Fruit fly (Drosophila melanogaster): ENCODE data around the gene CG4186.

The CG4186 gene

DNA sequence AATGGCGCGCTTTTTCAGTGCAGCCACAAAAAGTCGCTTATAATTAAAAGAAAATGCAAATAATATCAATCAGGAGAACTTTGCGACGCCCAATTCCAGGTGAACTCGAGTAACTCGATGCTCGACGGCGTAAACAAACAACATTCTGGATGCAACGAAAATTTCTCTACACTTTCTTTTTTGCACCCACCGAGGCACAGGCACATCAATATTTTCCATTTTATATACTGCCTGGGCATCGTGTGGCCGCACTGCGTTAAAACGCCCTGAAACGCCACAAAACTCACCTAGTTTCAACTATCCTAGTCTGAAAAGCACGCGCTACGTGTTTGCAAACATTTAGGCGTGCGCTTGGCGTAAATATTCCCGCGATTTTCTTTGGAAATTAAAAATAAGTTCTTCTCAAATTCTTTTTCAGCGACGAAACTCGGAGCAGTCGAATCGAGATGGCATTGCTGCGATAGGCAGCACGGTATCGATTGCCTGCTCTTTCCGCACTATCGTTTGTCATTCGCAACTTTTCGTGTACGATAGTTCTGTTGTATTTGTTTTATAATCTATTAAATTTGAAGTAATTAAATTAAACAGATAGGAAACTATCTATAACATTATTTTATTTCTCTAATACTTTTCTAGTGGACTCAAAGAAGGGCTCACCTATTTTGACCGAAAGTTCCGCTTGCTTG is 16.5 kb downstream of the CG4186 start, which contains the start of gene Pcif1 (continued):
- peak; percentile 73 for TF ChIP-seq corto (GFP tag; optimal IDR thresholded peaks at IDR 0.05)
- no peak for TF ChIP-seq bsh (GFP tag; optimal IDR thresholded peaks at IDR 0.05)
- no peak for TF ChIP-seq sisA (GFP tag; IDR thresholded peaks at IDR 0.05)
- TF ChIP-seq CG13123 (GFP tag; optimal IDR thresholded peaks at IDR 0.05), result no peak
- no peak for TF ChIP-seq CG11695 (GFP tag; IDR thresholded peaks at IDR 0.05)
- no peak for TF ChIP-seq MTF-1 (GFP tag; optimal IDR thresholded peaks at IDR 0.05; ENCODE audit: borderline replicate concordance)
- no peak for TF ChIP-seq abd-A (tag; optimal IDR thresholded peaks at IDR 0.05)
- no peak for TF ChIP-seq Spps (tag; optimal IDR thresholded peaks at IDR 0.05)
- peak; percentile 99 for TF ChIP-seq CG16813 (GFP tag; IDR thresholded peaks at IDR 0.05; ENCODE audit: partially characterized antibody)
- TF ChIP-seq maf-S (GFP tag; optimal IDR thresholded peaks at IDR 0.05), result no peak
- peak; percentile 18; the same call in 1 of the 2 replicates for TF ChIP-seq Xrp1 (GFP tag; IDR thresholded peaks at IDR 0.05)
- TF ChIP-seq CG17829 (tag; optimal IDR thresholded peaks at IDR 0.05), result peak; percentile 64
- no peak for TF ChIP-seq gem (tag; optimal IDR thresholded peaks at IDR 0.05)
- TF ChIP-seq Ptx1 (GFP tag; IDR thresholded peaks at IDR 0.05), result no peak
- TF ChIP-seq CG4854 (GFP tag; optimal IDR thresholded peaks at IDR 0.05), result peak; percentile 22
- TF ChIP-seq Med (GFP tag), result peak; percentile 82
- no peak for TF ChIP-seq chif (GFP tag; optimal IDR thresholded peaks at IDR 0.05)
- no peak for TF ChIP-seq klu (GFP tag; IDR thresholded peaks at IDR 0.05)
- TF ChIP-seq CG32532 (GFP tag; IDR thresholded peaks at IDR 0.05), result peak; percentile 16; the same call in 1 of the 2 replicates
- TF ChIP-seq CG4424 (GFP tag; optimal IDR thresholded peaks at IDR 0.05), result peak; percentile 26
- no peak for TF ChIP-seq emc (GFP tag; optimal IDR thresholded peaks at IDR 0.05)
- TF ChIP-seq CG9932 (GFP tag; IDR thresholded peaks at IDR 0.05), result peak; percentile 80
- TF ChIP-seq CG13424 (tag; optimal IDR thresholded peaks at IDR 0.05), result no peak
- TF ChIP-seq CG18011 (GFP tag; optimal IDR thresholded peaks at IDR 0.05), result no peak
- TF ChIP-seq HmgD (GFP tag; optimal IDR thresholded peaks at IDR 0.05), result peak; percentile 22
- no peak for TF ChIP-seq CG12236 (GFP tag; optimal IDR thresholded peaks at IDR 0.05)
- no peak for TF ChIP-seq salm (tag; optimal IDR thresholded peaks at IDR 0.05)
- peak; percentile 98 for TF ChIP-seq hb (GFP tag; IDR thresholded peaks at IDR 0.05; ENCODE audit: partially characterized antibody)
- TF ChIP-seq CG3281 (GFP tag; optimal IDR thresholded peaks at IDR 0.05), result no peak
- peak; percentile 99 for TF ChIP-seq ato (GFP tag; IDR thresholded peaks at IDR 0.05; ENCODE audit: partially characterized antibody)
- TF ChIP-seq hth (optimal IDR thresholded peaks at IDR 0.05), result no peak
- TF ChIP-seq CG1602 (GFP tag; optimal IDR thresholded peaks at IDR 0.05), result no peak
- no peak for TF ChIP-seq dati (GFP tag; IDR thresholded peaks at IDR 0.05)
- no peak for TF ChIP-seq CG10431 (GFP tag; optimal IDR thresholded peaks at IDR 0.05)
- TF ChIP-seq Hand (GFP tag; optimal IDR thresholded peaks at IDR 0.05), result no peak
- no peak for TF ChIP-seq CG10147 (GFP tag; optimal IDR thresholded peaks at IDR 0.05)
- no peak for TF ChIP-seq Doc2 (GFP tag; IDR thresholded peaks at IDR 0.05)
- TF ChIP-seq CG15011 (GFP tag; optimal IDR thresholded peaks at IDR 0.05), result no peak
- no peak for TF ChIP-seq Atf6 (GFP tag; IDR thresholded peaks at IDR 0.05)
- peak; percentile 98 for TF ChIP-seq nerfin-2 (GFP tag; IDR thresholded peaks at IDR 0.05; ENCODE audit: partially characterized antibody)
- peak; percentile 39 for TF ChIP-seq nom (GFP tag; optimal IDR thresholded peaks at IDR 0.05)
- no peak for TF ChIP-seq Myb (GFP tag; optimal IDR thresholded peaks at IDR 0.05)
- peak; percentile 1 for TF ChIP-seq schlank (tag; optimal IDR thresholded peaks at IDR 0.05)
- TF ChIP-seq tgo (GFP tag; IDR thresholded peaks at IDR 0.05), result no peak
- peak; percentile 99 for TF ChIP-seq inv (GFP tag; IDR thresholded peaks at IDR 0.05; ENCODE audit: partially characterized antibody)
- no peak for TF ChIP-seq HLH54F (GFP tag; optimal IDR thresholded peaks at IDR 0.05)
- no peak for TF ChIP-seq Rx (GFP tag; IDR thresholded peaks at IDR 0.05)
- TF ChIP-seq CG4820 (GFP tag; optimal IDR thresholded peaks at IDR 0.05), result no peak
- TF ChIP-seq luna (GFP tag; optimal IDR thresholded peaks at IDR 0.05), result no peak
- no peak for TF ChIP-seq CG5245 (GFP tag; optimal IDR thresholded peaks at IDR 0.05)
